Fruit fly (Drosophila melanogaster) whole organism, embryonic: ENCODE data around the gene CG34297.

ENCODE experiments used
- Abd-B ChIP-seq: fragments of 200-800 bp; sonication (Bioruptor generic); optimal IDR thresholded peaks from 2 replicates; lab custom pipeline; 2018; ENCODE audit warnings: missing biosample characterization, mild to moderate bottlenecking, missing genetic modification characterization, moderate library complexity
- Adf1 ChIP-seq: fragments of 200-800 bp; sonication (Bioruptor generic); IDR thresholded peaks from 2 replicates; pipeline ENCODE4 v1.3.6; 2022; ENCODE audit warnings: missing biosample characterization, missing genetic modification characterization
- Bteb2 ChIP-seq: fragments of 200-800 bp; sonication (Bioruptor generic); optimal IDR thresholded peaks from 2 replicates; lab custom pipeline; 2016; ENCODE audit warnings: missing biosample characterization, missing genetic modification characterization
- CG11093 ChIP-seq: fragments of 200-800 bp; sonication (Bioruptor generic); IDR thresholded peaks from 3 replicates; pipeline ENCODE4 v1.3.6; 2022; ENCODE audit warnings: missing biosample characterization, missing genetic modification characterization
- CG12155 ChIP-seq: fragments of 200-800 bp; sonication (Bioruptor generic); optimal IDR thresholded peaks from 3 replicates; lab custom pipeline; 2016; ENCODE audit warnings: missing biosample characterization, missing genetic modification characterization
- CG12299 ChIP-seq: fragments of 200-800 bp; sonication (Bioruptor generic); optimal IDR thresholded peaks from 2 replicates; lab custom pipeline; 2018; ENCODE audit warnings: missing biosample characterization, mild to moderate bottlenecking, missing genetic modification characterization
- CG1233 ChIP-seq: fragments of 200-800 bp; sonication (Bioruptor generic); optimal IDR thresholded peaks from 4 replicates; lab custom pipeline; 2018; ENCODE audit warnings: missing biosample characterization, mild to moderate bottlenecking, missing genetic modification characterization
- CG12769 ChIP-seq: fragments of 200-800 bp; sonication (Bioruptor generic); optimal IDR thresholded peaks from 2 replicates; lab custom pipeline; 2019; ENCODE audit warnings: missing biosample characterization, mild to moderate bottlenecking, missing genetic modification characterization, moderate library complexity
- CG12942 ChIP-seq: fragments of 200-800 bp; sonication (Bioruptor generic); optimal IDR thresholded peaks from 3 replicates; lab custom pipeline; 2016; ENCODE audit warnings: missing biosample characterization, missing genetic modification characterization
- CG14441 ChIP-seq: fragments of 200-800 bp; sonication (Bioruptor generic); IDR thresholded peaks from 2 replicates; pipeline ENCODE4 v1.3.6; 2022; ENCODE audit warnings: missing biosample characterization, missing genetic modification characterization
- CG1647 ChIP-seq: fragments of 200-800 bp; sonication (Bioruptor generic); optimal IDR thresholded peaks from 3 replicates; lab custom pipeline; 2016; ENCODE audit warnings: missing biosample characterization, missing genetic modification characterization
- CG2120 ChIP-seq: fragments of 200-800 bp; sonication (Bioruptor generic); optimal IDR thresholded peaks from 3 replicates; lab custom pipeline; 2016; ENCODE audit warnings: missing biosample characterization, missing genetic modification characterization
- CG2678 ChIP-seq: fragments of 200-800 bp; sonication (Bioruptor generic); optimal IDR thresholded peaks from 3 replicates; lab custom pipeline; 2019; ENCODE audit warnings: missing biosample characterization, mild to moderate bottlenecking, missing genetic modification characterization, moderate library complexity
- CG30020 ChIP-seq: fragments of 200-800 bp; optimal IDR thresholded peaks from 2 replicates; lab custom pipeline; 2019; ENCODE audit warnings: missing biosample characterization, mild to moderate bottlenecking, missing genetic modification characterization, moderate library complexity
- CG3281 ChIP-seq: fragments of 200-800 bp; sonication (Bioruptor generic); optimal IDR thresholded peaks from 3 replicates; lab custom pipeline; 2017; ENCODE audit warnings: missing biosample characterization, mild to moderate bottlenecking, missing genetic modification characterization
- CG33213 ChIP-seq: fragments of 200-800 bp; sonication (Bioruptor generic); optimal IDR thresholded peaks from 3 replicates; lab custom pipeline; 2016; ENCODE audit warnings: missing biosample characterization, missing genetic modification characterization
- CG42726 ChIP-seq: fragments of 200-800 bp; sonication (Bioruptor generic); IDR thresholded peaks from 2 replicates; pipeline ENCODE4 v1.3.6; 2022; ENCODE audit warnings: missing biosample characterization, missing genetic modification characterization; ENCODE audit not compliant: partially characterized antibody
- CG4404 ChIP-seq: fragments of 200-800 bp; sonication (Bioruptor generic); IDR thresholded peaks from 2 replicates; pipeline ENCODE4 v1.3.6; 2022; ENCODE audit warnings: missing biosample characterization, missing genetic modification characterization
- CG5180 ChIP-seq: fragments of 200-800 bp; sonication (Bioruptor generic); optimal IDR thresholded peaks from 3 replicates; lab custom pipeline; 2017; ENCODE audit warnings: missing biosample characterization, missing genetic modification characterization, mild to moderate bottlenecking, moderate library complexity, missing genetic modification reagents
- CG6854 ChIP-seq: fragments of 200-800 bp; sonication (Bioruptor generic); optimal IDR thresholded peaks from 3 replicates; lab custom pipeline; 2017; ENCODE audit warnings: missing biosample characterization, mild to moderate bottlenecking, missing genetic modification characterization
- CkIIα-i1 ChIP-seq: fragments of 200-800 bp; sonication (Bioruptor generic); IDR thresholded peaks from 2 replicates; pipeline ENCODE4 v1.3.6; 2022; ENCODE audit warnings: missing biosample characterization, missing genetic modification characterization
- D ChIP-seq, 2 experiments: fragments of 200-800 bp in 1 of 2; fragments of >200 bp in 1 of 2; sonication (Bioruptor generic) in 1 of 2; optimal IDR thresholded peaks; 2 replicates in 1 of 2; 3 replicates in 1 of 2; lab custom pipeline; 2017; ENCODE audit warnings: mild to moderate bottlenecking in 1 of 2, missing biosample characterization in 1 of 2, missing genetic modification characterization in 1 of 2, missing genetic modification reagents in 1 of 2
- Doc3 ChIP-seq: fragments of 200-800 bp; sonication (Bioruptor generic); IDR thresholded peaks from 3 replicates; pipeline ENCODE4 v1.3.6; 2022; ENCODE audit warnings: missing biosample characterization, missing genetic modification characterization; ENCODE audit not compliant: partially characterized antibody
- E2f2 ChIP-seq: fragments of 200-800 bp; sonication (Bioruptor generic); IDR thresholded peaks from 2 replicates; pipeline ENCODE4 v1.3.6; 2022; ENCODE audit warnings: missing biosample characterization, missing genetic modification characterization
- Hey ChIP-seq: fragments of 200-800 bp; sonication (Bioruptor generic); optimal IDR thresholded peaks from 3 replicates; lab custom pipeline; 2018; ENCODE audit warnings: missing biosample characterization, mild to moderate bottlenecking, missing genetic modification characterization
- Hr3 ChIP-seq: fragments of 200-800 bp; sonication (Bioruptor generic); optimal IDR thresholded peaks from 3 replicates; lab custom pipeline; 2016; ENCODE audit warnings: missing biosample characterization, missing genetic modification characterization
- Myb ChIP-seq: fragments of 200-800 bp; sonication (Bioruptor generic); optimal IDR thresholded peaks from 2 replicates; lab custom pipeline; 2016; ENCODE audit warnings: missing biosample characterization, missing genetic modification characterization
- Spps ChIP-seq: fragments of 200-800 bp; sonication (Bioruptor generic); optimal IDR thresholded peaks from 2 replicates; lab custom pipeline; 2018; ENCODE audit warnings: missing biosample characterization, mild to moderate bottlenecking, missing genetic modification characterization
- Tbp ChIP-seq: fragments of >200 bp; optimal IDR thresholded peaks from 2 replicates; lab custom pipeline; 2018; ENCODE audit warnings: missing biosample characterization, missing genetic modification characterization
- Vsx1 ChIP-seq: fragments of 200-800 bp; sonication (Bioruptor generic); optimal IDR thresholded peaks from 2 replicates; lab custom pipeline; 2017; ENCODE audit warnings: missing biosample characterization, mild to moderate bottlenecking, missing genetic modification characterization, missing genetic modification reagents
- ato ChIP-seq: fragments of 200-800 bp; sonication (Bioruptor generic); IDR thresholded peaks from 2 replicates; pipeline ENCODE4 v1.3.6; 2022; ENCODE audit warnings: missing biosample characterization, missing genetic modification characterization; ENCODE audit not compliant: partially characterized antibody
- dmrt11E ChIP-seq: fragments of 200-800 bp; sonication (Bioruptor generic); optimal IDR thresholded peaks from 3 replicates; lab custom pipeline; 2018; ENCODE audit warnings: missing biosample characterization, mild to moderate bottlenecking, missing genetic modification characterization, moderate library complexity
- ham ChIP-seq: fragments of 200-800 bp; sonication (Bioruptor generic); IDR thresholded peaks from 2 replicates; pipeline ENCODE4 v1.3.6; 2022; ENCODE audit warnings: missing biosample characterization, missing genetic modification characterization
- lbe ChIP-seq: fragments of 200-800 bp; sonication (Bioruptor generic); optimal IDR thresholded peaks from 2 replicates; lab custom pipeline; 2016; ENCODE audit warnings: missing biosample characterization, mild to moderate bottlenecking, missing genetic modification characterization
- lilli ChIP-seq: fragments of 200-800 bp; sonication (Bioruptor generic); optimal IDR thresholded peaks from 3 replicates; lab custom pipeline; 2016; ENCODE audit warnings: missing biosample characterization, missing genetic modification characterization
- oc ChIP-seq: fragments of 200-800 bp; sonication (Bioruptor generic); optimal IDR thresholded peaks from 2 replicates; lab custom pipeline; 2018; ENCODE audit warnings: missing biosample characterization, mild to moderate bottlenecking, missing genetic modification characterization, moderate library complexity
- onecut ChIP-seq: fragments of 200-800 bp; sonication (Bioruptor generic); IDR thresholded peaks from 2 replicates; pipeline ENCODE4 v1.3.6; 2022; ENCODE audit warnings: missing biosample characterization, missing genetic modification characterization
- otp ChIP-seq: fragments of 200-800 bp; sonication (Bioruptor generic); IDR thresholded peaks from 3 replicates; pipeline ENCODE4, ENCODE4 v1.3.6; 2022; ENCODE audit warnings: missing biosample characterization, missing genetic modification characterization
- pan ChIP-seq, 4 experiments: fragments of >200 bp in 3 of 4; fragments of 200-800 bp in 1 of 4; sonication (Bioruptor generic) in 1 of 4; optimal IDR thresholded peaks in 3 of 4; IDR thresholded peaks in 1 of 4; 2 replicates each; pipeline versions ENCODE4 v1.3.6 to Lab custom; 2017 to 2022; ENCODE audit warnings: missing biosample characterization in 2 of 4, missing genetic modification characterization in 2 of 4, mixed read lengths in 1 of 4
- peb ChIP-seq: fragments of 200-800 bp; sonication (Bioruptor generic); IDR thresholded peaks from 2 replicates; pipeline ENCODE4 v1.3.6; 2022; ENCODE audit warnings: missing biosample characterization, missing genetic modification characterization
- phol ChIP-seq: fragments of 200-800 bp; sonication (Bioruptor generic); optimal IDR thresholded peaks from 3 replicates; lab custom pipeline; 2018; ENCODE audit warnings: missing biosample characterization, mild to moderate bottlenecking, missing genetic modification characterization, moderate library complexity
- rib ChIP-seq: fragments of 200-800 bp; sonication (Bioruptor generic); IDR thresholded peaks from 2 replicates; pipeline ENCODE4 v1.3.6; 2022; ENCODE audit warnings: missing biosample characterization, missing genetic modification characterization
- run ChIP-seq: fragments of 200-800 bp; sonication (Bioruptor generic); optimal IDR thresholded peaks from 3 replicates; lab custom pipeline; 2018; ENCODE audit warnings: missing biosample characterization, mild to moderate bottlenecking, missing genetic modification characterization
- seq ChIP-seq: fragments of 200-800 bp; sonication (Bioruptor generic); IDR thresholded peaks from 2 replicates; pipeline ENCODE4 v1.3.6; 2022; ENCODE audit warnings: missing biosample characterization, missing genetic modification characterization
- slou ChIP-seq: fragments of 200-800 bp; sonication (Bioruptor generic); optimal IDR thresholded peaks from 3 replicates; lab custom pipeline; 2016; ENCODE audit warnings: missing biosample characterization, missing genetic modification characterization
- twi ChIP-seq: fragments of 200-800 bp; optimal IDR thresholded peaks from 2 replicates; lab custom pipeline; 2019; ENCODE audit warnings: missing biosample characterization, mild to moderate bottlenecking, missing genetic modification characterization, moderate library complexity
- wor ChIP-seq: fragments of 200-800 bp; sonication (Bioruptor generic); IDR thresholded peaks from 2 replicates; pipeline ENCODE4 v1.3.6; 2022; ENCODE audit warnings: missing biosample characterization, missing genetic modification characterization
- zen ChIP-seq: fragments of 200-800 bp; sonication (Bioruptor generic); optimal IDR thresholded peaks from 3 replicates; lab custom pipeline; 2018; ENCODE audit warnings: missing biosample characterization, mild to moderate bottlenecking, missing genetic modification characterization, moderate library complexity

CG34297 gene

DNA sequence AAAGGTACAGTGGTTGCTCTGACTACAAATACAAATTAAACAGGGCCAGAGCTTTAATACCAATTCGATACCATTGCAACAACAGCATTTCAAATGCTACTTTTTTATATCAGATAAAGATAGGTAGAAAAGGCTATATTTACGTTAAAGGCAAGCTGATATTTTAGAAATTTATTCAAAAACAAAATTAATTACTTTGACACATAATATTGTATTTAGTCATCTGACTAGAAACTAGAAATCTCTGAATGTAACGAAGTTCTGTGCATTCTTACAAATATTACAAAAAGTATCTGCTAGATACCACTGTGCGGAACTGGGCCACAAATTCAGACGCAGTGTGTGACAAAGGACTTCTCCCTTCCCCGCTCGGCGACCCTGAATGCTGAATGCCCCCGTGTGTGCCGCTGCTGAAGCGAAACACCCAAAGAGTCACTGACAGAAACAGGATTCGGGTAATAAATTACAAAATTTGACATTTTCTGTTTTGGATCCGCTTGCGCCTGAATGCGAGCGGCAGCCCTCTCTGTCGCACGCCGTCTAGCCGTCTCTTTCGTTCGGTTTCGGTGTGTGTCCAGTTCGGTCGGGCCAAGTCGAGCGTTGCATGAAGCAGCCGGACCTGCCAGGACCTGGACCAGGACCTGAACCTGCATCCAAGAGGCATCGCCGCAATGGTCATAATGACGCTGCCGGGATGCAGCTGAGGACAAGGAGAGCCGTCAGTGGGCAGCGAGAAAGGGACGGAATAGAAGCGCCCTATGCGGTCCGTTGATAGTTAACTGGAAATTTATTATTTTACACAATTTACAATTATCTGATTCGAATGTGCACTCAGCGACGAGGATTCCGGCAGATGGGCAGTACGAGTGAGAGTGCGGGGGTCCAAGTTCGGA lies 13.2 kb upstream of the CG34297 start (continued):
- no peak for TF ChIP-seq pan (optimal IDR thresholded peaks at IDR 0.05; lab: Kevin White, UChicago)
- no peak for TF ChIP-seq pan (GFP tag; optimal IDR thresholded peaks at IDR 0.05 in 1 of 2, IDR thresholded peaks at IDR 0.05 in 1 of 2)
- TF ChIP-seq Tbp (GFP tag; lab: Kevin White, UChicago), result no peak
- TF ChIP-seq E2f2 (GFP tag; lab: Robert Waterston, UW), result no peak
- no peak for TF ChIP-seq CkIIα-i1 (GFP tag; lab: Robert Waterston, UW)
- no peak for TF ChIP-seq Bteb2 (GFP tag; lab: Kevin White, UChicago)
- no peak for TF ChIP-seq peb
- TF ChIP-seq CG42726 (GFP tag; lab: Robert Waterston, UW), result 0 out of 2 replicates have a peak, but pooled peaks have one; percentile 4
- no peak for TF ChIP-seq Hey (tag; lab: Kevin White, UChicago)
- no peak for TF ChIP-seq CG1647
- TF ChIP-seq CG2120 (GFP tag; lab: Kevin White, UChicago), result no peak
- no peak for TF ChIP-seq CG11093 (GFP tag; lab: Robert Waterston, UW)
- TF ChIP-seq lilli (GFP tag; lab: Kevin White, UChicago), result peak; percentile 32
- TF ChIP-seq oc (tag; lab: Kevin White, UChicago), result no peak
- TF ChIP-seq D (optimal IDR thresholded peaks at IDR 0.05; lab: Kevin White, UChicago), result peak; percentile 79
- peak; percentile 66 for TF ChIP-seq D (GFP tag; optimal IDR thresholded peaks at IDR 0.05; lab: Kevin White, UChicago)
- TF ChIP-seq Myb (GFP tag; lab: Kevin White, UChicago), result no peak
- no peak for TF ChIP-seq CG12299 (tag; lab: Kevin White, UChicago)
- peak; percentile 10 for TF ChIP-seq Spps
- peak; percentile 36 for TF ChIP-seq Hr3 (GFP tag; lab: Kevin White, UChicago)
- TF ChIP-seq onecut (GFP tag; lab: Robert Waterston, UW), result no peak
- TF ChIP-seq rib (GFP tag; lab: Robert Waterston, UW), result no peak
- TF ChIP-seq seq (GFP tag; lab: Robert Waterston, UW), result no peak
- peak; percentile 29 for TF ChIP-seq Abd-B (GFP tag; lab: Kevin White, UChicago)
- TF ChIP-seq lbe, result no peak
- TF ChIP-seq run (tag; lab: Kevin White, UChicago), result no peak
- TF ChIP-seq ato, result no peak
- TF ChIP-seq CG14441, result no peak
- no peak for TF ChIP-seq Doc3
- TF ChIP-seq ham (GFP tag; lab: Robert Waterston, UW), result no peak
- no peak for TF ChIP-seq slou
- TF ChIP-seq CG12155 (GFP tag; lab: Kevin White, UChicago), result no peak
- TF ChIP-seq Vsx1 (GFP tag; lab: Kevin White, UChicago), result no peak
- TF ChIP-seq CG12942 (GFP tag; lab: Kevin White, UChicago), result no peak
- peak; percentile 2 for TF ChIP-seq CG30020 (tag; lab: Kevin White, UChicago)
- no peak for TF ChIP-seq Adf1 (GFP tag; lab: Robert Waterston, UW)
- TF ChIP-seq CG12769, result no peak
- no peak for TF ChIP-seq CG33213
- peak; percentile 21 for TF ChIP-seq CG3281 (GFP tag; lab: Kevin White, UChicago)
- TF ChIP-seq twi (tag; lab: Kevin White, UChicago), result peak; percentile 65
- no peak; the same call in 1 of the 2 replicates for TF ChIP-seq CG4404 (GFP tag; lab: Robert Waterston, UW)
- no peak for TF ChIP-seq CG6854
- TF ChIP-seq otp (GFP tag; lab: Robert Waterston, UW), result no peak; the same call in 2 of the 3 replicates
- no peak for TF ChIP-seq wor (GFP tag; lab: Robert Waterston, UW)
- TF ChIP-seq zen (tag; lab: Kevin White, UChicago), result peak; percentile 65
- TF ChIP-seq CG2678 (tag; lab: Kevin White, UChicago), result peak; percentile 65
- TF ChIP-seq dmrt11E (tag; lab: Kevin White, UChicago), result peak; percentile 55
- peak; percentile 29 for TF ChIP-seq CG5180 (GFP tag; lab: Kevin White, UChicago)
- peak; percentile 44 for TF ChIP-seq phol (tag; lab: Kevin White, UChicago)
- TF ChIP-seq CG1233 (GFP tag; lab: Kevin White, UChicago), result peak; percentile 42
